Fruit fly (Drosophila melanogaster) whole organism, prepupa: ENCODE measurements around the gene CG2533.

ENCODE experiments used
- Blimp-1 ChIP-seq: fragments of 200-800 bp; sonication (Bioruptor generic); optimal IDR thresholded peaks from 3 replicates; lab custom pipeline; 2017; ENCODE audit warnings: missing biosample characterization, missing genetic modification characterization, mild to moderate bottlenecking, moderate library complexity, missing genetic modification reagents
- CG10631 ChIP-seq: fragments of 200-800 bp; sonication (Bioruptor generic); optimal IDR thresholded peaks from 2 replicates; lab custom pipeline; 2016; ENCODE audit warnings: missing biosample characterization, missing genetic modification characterization
- CG10669 ChIP-seq: fragments of 200-800 bp; sonication (Bioruptor generic); optimal IDR thresholded peaks from 3 replicates; lab custom pipeline; 2018; ENCODE audit warnings: missing biosample characterization, mild to moderate bottlenecking, missing genetic modification characterization, moderate library complexity
- CG11294 ChIP-seq: fragments of 200-800 bp; sonication (Bioruptor generic); IDR thresholded peaks from 2 replicates; pipeline ENCODE4 v1.3.6; 2022; ENCODE audit warnings: missing biosample characterization, missing genetic modification characterization
- CG11762 ChIP-seq: fragments of 200-800 bp; sonication (Bioruptor generic); optimal IDR thresholded peaks from 3 replicates; lab custom pipeline; 2016; ENCODE audit warnings: missing biosample characterization, missing genetic modification characterization; ENCODE audit not compliant: insufficient read depth
- CG11902 ChIP-seq: fragments of 200-800 bp; sonication (Bioruptor generic); optimal IDR thresholded peaks from 3 replicates; lab custom pipeline; 2016; ENCODE audit warnings: missing biosample characterization, missing genetic modification characterization
- CG1621 ChIP-seq: fragments of 200-800 bp; sonication (Bioruptor generic); optimal IDR thresholded peaks from 3 replicates; lab custom pipeline; 2018; ENCODE audit warnings: missing biosample characterization, mild to moderate bottlenecking, missing genetic modification characterization
- CG16779 ChIP-seq: fragments of 200-800 bp; sonication (Bioruptor generic); optimal IDR thresholded peaks from 3 replicates; lab custom pipeline; 2017; ENCODE audit warnings: missing biosample characterization, mild to moderate bottlenecking, missing genetic modification characterization
- CG3032 ChIP-seq: fragments of 200-800 bp; optimal IDR thresholded peaks from 2 replicates; lab custom pipeline; 2019; ENCODE audit warnings: missing biosample characterization, mild to moderate bottlenecking, missing genetic modification characterization, moderate library complexity
- CG31627 ChIP-seq: fragments of 200-800 bp; sonication (Bioruptor generic); optimal IDR thresholded peaks from 3 replicates; lab custom pipeline; 2016; ENCODE audit warnings: missing biosample characterization, missing genetic modification characterization
- CG32006 ChIP-seq: fragments of 200-800 bp; sonication (Bioruptor generic); optimal IDR thresholded peaks from 3 replicates; lab custom pipeline; 2017; ENCODE audit warnings: missing biosample characterization, mild to moderate bottlenecking, missing genetic modification characterization
- CG34406 ChIP-seq: fragments of 200-800 bp; sonication (Bioruptor generic); optimal IDR thresholded peaks from 3 replicates; lab custom pipeline; 2016; ENCODE audit warnings: missing biosample characterization, missing genetic modification characterization
- CG3919 ChIP-seq: fragments of 200-800 bp; sonication (Bioruptor generic); optimal IDR thresholded peaks from 3 replicates; lab custom pipeline; 2016; ENCODE audit warnings: missing biosample characterization, missing genetic modification characterization
- CG4318 ChIP-seq: fragments of 200-800 bp; sonication (Bioruptor generic); optimal IDR thresholded peaks from 3 replicates; lab custom pipeline; 2017; ENCODE audit warnings: missing biosample characterization, mild to moderate bottlenecking, missing genetic modification characterization
- CG6163 ChIP-seq: fragments of 200-800 bp; sonication (Bioruptor generic); IDR thresholded peaks from 3 replicates; pipeline ENCODE4 v1.3.6; 2022; ENCODE audit warnings: missing biosample characterization, missing genetic modification characterization
- CG6276 ChIP-seq: fragments of 200-800 bp; sonication (Bioruptor generic); optimal IDR thresholded peaks from 2 replicates; lab custom pipeline; 2017; ENCODE audit warnings: missing biosample characterization, mild to moderate bottlenecking, missing genetic modification characterization
- CG6792 ChIP-seq: fragments of 200-800 bp; sonication (Bioruptor generic); optimal IDR thresholded peaks from 3 replicates; lab custom pipeline; 2016; ENCODE audit warnings: missing biosample characterization, missing genetic modification characterization
- CG6808 ChIP-seq: fragments of 200-800 bp; sonication (Bioruptor generic); optimal IDR thresholded peaks from 3 replicates; lab custom pipeline; 2017; ENCODE audit warnings: missing biosample characterization, missing genetic modification characterization, mild to moderate bottlenecking, moderate library complexity, missing genetic modification reagents
- CG7368 ChIP-seq: fragments of 200-800 bp; sonication (Bioruptor generic); optimal IDR thresholded peaks from 3 replicates; lab custom pipeline; 2016; ENCODE audit warnings: missing biosample characterization, missing genetic modification characterization
- CG8119 ChIP-seq: fragments of 200-800 bp; sonication (Bioruptor generic); IDR thresholded peaks from 3 replicates; pipeline ENCODE4 v1.3.6; 2022; ENCODE audit warnings: missing biosample characterization, missing genetic modification characterization
- CG8632 ChIP-seq: fragments of 200-800 bp; sonication (Bioruptor generic); optimal IDR thresholded peaks from 3 replicates; lab custom pipeline; 2016; ENCODE audit warnings: missing biosample characterization, missing genetic modification characterization
- CG9139 ChIP-seq: fragments of 200-800 bp; sonication (Bioruptor generic); optimal IDR thresholded peaks from 3 replicates; lab custom pipeline; 2017; ENCODE audit warnings: missing biosample characterization, mild to moderate bottlenecking, missing genetic modification characterization
- Eip75B ChIP-seq: fragments of 200-800 bp; sonication (Bioruptor generic); optimal IDR thresholded peaks from 3 replicates; lab custom pipeline; 2016; ENCODE audit warnings: missing biosample characterization, missing genetic modification characterization
- Eip78C ChIP-seq: fragments of 200-800 bp; sonication (Bioruptor generic); peaks from one replicate; lab custom pipeline; 2016; ENCODE audit warnings: missing biosample characterization, missing genetic modification characterization
- Eip93F ChIP-seq: fragments of 200-800 bp; sonication (Bioruptor generic); optimal IDR thresholded peaks from 2 replicates; lab custom pipeline; 2016; ENCODE audit warnings: missing biosample characterization, mild to moderate bottlenecking, missing genetic modification characterization
- Gug ChIP-seq: fragments of 200-800 bp; sonication (Bioruptor generic); IDR thresholded peaks from 2 replicates; pipeline ENCODE4 v1.3.6; 2022; ENCODE audit warnings: missing biosample characterization, missing genetic modification characterization
- Hr38 ChIP-seq: sonication (Bioruptor generic); optimal IDR thresholded peaks from 2 replicates; lab custom pipeline; 2016; ENCODE audit warnings: missing biosample characterization, missing genetic modification characterization
- Hr39 ChIP-seq: fragments of 200-800 bp; sonication (Bioruptor generic); optimal IDR thresholded peaks from 2 replicates; lab custom pipeline; 2016; ENCODE audit warnings: missing biosample characterization, missing genetic modification characterization
- Hr4 ChIP-seq: fragments of 200-800 bp; sonication (Bioruptor generic); optimal IDR thresholded peaks from 3 replicates; lab custom pipeline; 2016; ENCODE audit warnings: missing biosample characterization, missing genetic modification characterization
- Lpt ChIP-seq: fragments of 200-800 bp; sonication (Bioruptor generic); optimal IDR thresholded peaks from 3 replicates; lab custom pipeline; 2016; ENCODE audit warnings: missing biosample characterization, missing genetic modification characterization
- Met ChIP-seq: fragments of 200-800 bp; sonication (Bioruptor generic); optimal IDR thresholded peaks from 3 replicates; lab custom pipeline; 2016; ENCODE audit warnings: missing biosample characterization, missing genetic modification characterization
- OdsH ChIP-seq: fragments of 200-800 bp; sonication (Bioruptor generic); optimal IDR thresholded peaks from 3 replicates; lab custom pipeline; 2016; ENCODE audit warnings: missing biosample characterization, missing genetic modification characterization
- Smox ChIP-seq: fragments of 200-800 bp; sonication (Bioruptor generic); optimal IDR thresholded peaks from 3 replicates; lab custom pipeline; 2016; ENCODE audit warnings: missing biosample characterization, missing genetic modification characterization
- Sox102F ChIP-seq: fragments of 200-800 bp; sonication (Bioruptor generic); optimal IDR thresholded peaks from 2 replicates; lab custom pipeline; 2016; ENCODE audit warnings: missing biosample characterization, mild to moderate bottlenecking, missing genetic modification characterization
- achi ChIP-seq: fragments of 200-800 bp; sonication (Bioruptor generic); optimal IDR thresholded peaks from 3 replicates; lab custom pipeline; 2016; ENCODE audit warnings: missing biosample characterization, missing genetic modification characterization
- acj6 ChIP-seq: fragments of 200-800 bp; sonication (Bioruptor generic); optimal IDR thresholded peaks from 3 replicates; lab custom pipeline; 2016; ENCODE audit warnings: missing biosample characterization, missing genetic modification characterization
- cyc ChIP-seq: fragments of 200-800 bp; sonication (Bioruptor generic); optimal IDR thresholded peaks from 3 replicates; lab custom pipeline; 2016; ENCODE audit warnings: missing biosample characterization, missing genetic modification characterization
- dac ChIP-seq: fragments of 200-800 bp; sonication (Bioruptor generic); optimal IDR thresholded peaks from 2 replicates; lab custom pipeline; 2017; ENCODE audit warnings: missing biosample characterization, mild to moderate bottlenecking, missing genetic modification characterization
- dsx ChIP-seq: fragments of 200-800 bp; optimal IDR thresholded peaks from 3 replicates; lab custom pipeline; 2019; ENCODE audit warnings: missing biosample characterization, mild to moderate bottlenecking, missing genetic modification characterization, moderate library complexity; ENCODE audit not compliant: poor library complexity, severe bottlenecking
- eg ChIP-seq: fragments of 200-800 bp; sonication (Bioruptor generic); IDR thresholded peaks from 3 replicates; pipeline ENCODE4 v1.3.6; 2022; ENCODE audit warnings: missing biosample characterization, missing genetic modification characterization
- esn ChIP-seq: fragments of 200-800 bp; sonication (Bioruptor generic); optimal IDR thresholded peaks from 2 replicates; lab custom pipeline; 2016; ENCODE audit warnings: missing biosample characterization, mild to moderate bottlenecking, missing genetic modification characterization, moderate library complexity
- fd59A ChIP-seq: fragments of 200-800 bp; sonication (Bioruptor generic); optimal IDR thresholded peaks from 2 replicates; lab custom pipeline; 2017; ENCODE audit warnings: missing biosample characterization, mild to moderate bottlenecking, missing genetic modification characterization, missing genetic modification reagents
- lz ChIP-seq: fragments of 200-800 bp; sonication (Bioruptor generic); optimal IDR thresholded peaks from 3 replicates; lab custom pipeline; 2016; ENCODE audit warnings: missing biosample characterization, missing genetic modification characterization
- net ChIP-seq: fragments of 200-800 bp; sonication (Bioruptor generic); optimal IDR thresholded peaks from 3 replicates; lab custom pipeline; 2016; ENCODE audit warnings: missing biosample characterization, missing genetic modification characterization
- pdm3 ChIP-seq: fragments of 200-800 bp; sonication (Bioruptor generic); optimal IDR thresholded peaks from 3 replicates; lab custom pipeline; 2016; ENCODE audit warnings: missing biosample characterization, missing genetic modification characterization
- salr ChIP-seq, 2 experiments: fragments of 200-800 bp; sonication (Bioruptor generic); optimal IDR thresholded peaks; 3 replicates each; lab custom pipeline; 2016 to 2018; ENCODE audit warnings: missing biosample characterization in 2 of 2, missing genetic modification characterization in 2 of 2, mild to moderate bottlenecking in 1 of 2
- spab ChIP-seq: fragments of 200-800 bp; sonication (Bioruptor generic); optimal IDR thresholded peaks from 2 replicates; lab custom pipeline; 2017; ENCODE audit warnings: missing biosample characterization, mild to moderate bottlenecking, missing genetic modification characterization, missing genetic modification reagents
- topi ChIP-seq: fragments of 200-800 bp; sonication (Bioruptor generic); optimal IDR thresholded peaks from 3 replicates; lab custom pipeline; 2016; ENCODE audit warnings: missing biosample characterization, missing genetic modification characterization

CG2533 gene

DNA sequence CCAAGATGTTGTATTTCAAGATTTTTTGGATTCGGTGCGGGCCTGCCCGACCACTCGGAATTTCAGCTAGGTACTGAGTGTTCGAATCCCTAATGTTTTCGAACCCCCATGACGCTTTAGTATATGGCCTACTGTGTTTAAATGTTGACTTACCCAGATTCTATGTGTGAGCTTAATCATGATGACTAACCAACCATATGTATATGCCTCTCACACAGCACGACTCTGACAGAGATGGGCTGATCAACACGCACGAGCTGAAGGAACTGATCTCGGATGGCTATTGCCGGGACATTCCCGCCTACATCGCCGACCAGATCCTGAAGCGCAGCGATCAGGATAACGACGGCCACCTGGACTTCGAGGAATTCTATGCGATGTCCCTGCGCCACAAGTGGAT, at the start of gene CG2533:
CG2533 (minus strand) TSS at position 101 of the 400 bp plus-strand sequence.
- TF ChIP-seq CG34406 (no peak), CG10669 (no peak), acj6 (GFP tag; lab: Kevin White, UChicago) (no peak), Hr4 (no peak), Gug (GFP tag; lab: Robert Waterston, UW) (no peak), Hr38 (GFP tag; lab: Kevin White, UChicago) (no peak), Smox (GFP tag; lab: Kevin White, UChicago) (no peak), CG1621 (tag; lab: Kevin White, UChicago) (no peak), spab (no peak), CG11902 (GFP tag; lab: Kevin White, UChicago) (no peak), dsx (no peak), Blimp-1 (GFP tag; lab: Kevin White, UChicago) (no peak), CG3032 (tag; lab: Kevin White, UChicago) (no peak)
- TF ChIP-seq, all 60 proteins: peak for 0

DNA sequence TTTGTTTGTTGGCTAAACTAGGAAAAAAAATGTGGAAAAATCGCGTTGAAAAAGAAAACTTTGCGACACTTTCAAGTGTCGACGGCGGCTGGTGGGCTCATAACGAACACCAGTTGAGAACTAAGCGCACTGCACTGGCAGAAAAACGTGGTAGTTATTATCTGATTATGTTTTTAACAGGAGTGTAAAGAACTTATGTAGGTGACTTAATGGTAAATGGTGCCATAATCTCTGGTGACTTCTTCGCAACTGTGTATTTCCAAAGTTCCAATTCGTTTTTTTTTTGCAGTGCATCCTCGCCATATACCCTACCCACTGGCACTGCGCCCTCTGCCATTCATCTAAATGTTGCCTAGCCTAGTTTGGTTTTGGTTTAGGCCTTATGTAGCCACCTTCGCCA, 49.0 kb upstream of the CG2533 start:
- TF ChIP-seq Eip75B (GFP tag; lab: Kevin White, UChicago) (peak; percentile 5), CG6792 (GFP tag; lab: Kevin White, UChicago) (no peak), CG9139 (GFP tag; lab: Kevin White, UChicago) (no peak), Eip78C (GFP tag; lab: Kevin White, UChicago) (peak; percentile 77), CG7368 (GFP tag; lab: Kevin White, UChicago) (no peak), CG10669 (peak; percentile 9), Sox102F (no peak), salr (GFP tag; optimal IDR thresholded peaks at IDR 0.05; lab: Kevin White, UChicago) (peak in 1 of 2 experiments; percentile 8), Hr4 (peak; percentile 78), Met (GFP tag; lab: Kevin White, UChicago) (peak; percentile 50), Lpt (GFP tag; lab: Kevin White, UChicago) (peak; percentile 62), net (GFP tag; lab: Kevin White, UChicago) (peak; percentile 39), CG11762 (peak; percentile 19), CG3919 (GFP tag; lab: Kevin White, UChicago) (peak; percentile 39), CG6163 (peak; percentile 57; the same call in 1 of the 3 replicates), lz (GFP tag; lab: Kevin White, UChicago) (no peak), Hr39 (no peak), spab (no peak), topi (GFP tag; lab: Kevin White, UChicago) (no peak), dsx (no peak), dac (GFP tag; lab: Kevin White, UChicago) (peak; percentile 69), CG1621 (tag; lab: Kevin White, UChicago) (no peak), Gug (GFP tag; lab: Robert Waterston, UW) (peak; percentile 70), pdm3 (GFP tag; lab: Kevin White, UChicago) (peak; percentile 37), Hr38 (GFP tag; lab: Kevin White, UChicago) (no peak), esn (GFP tag; lab: Kevin White, UChicago) (no peak), CG10631 (GFP tag; lab: Kevin White, UChicago) (peak; percentile 39), acj6 (GFP tag; lab: Kevin White, UChicago) (peak; percentile 35), OdsH (GFP tag; lab: Kevin White, UChicago) (peak; percentile 45), CG3032 (tag; lab: Kevin White, UChicago) (no peak), CG16779 (tag; lab: Kevin White, UChicago) (no peak), CG6276 (GFP tag; lab: Kevin White, UChicago) (peak; percentile 69), CG8119 (GFP tag; lab: Robert Waterston, UW) (peak; percentile 85), eg (GFP tag; lab: Robert Waterston, UW) (peak; percentile 76), CG4318 (peak; percentile 70), CG11902 (GFP tag; lab: Kevin White, UChicago) (no peak), cyc (GFP tag; lab: Kevin White, UChicago) (no peak), CG8632 (GFP tag; lab: Kevin White, UChicago) (no peak), CG31627 (no peak), Eip93F (GFP tag; lab: Kevin White, UChicago) (no peak), achi (peak; percentile 48), Smox (GFP tag; lab: Kevin White, UChicago) (no peak), CG6808 (GFP tag; lab: Kevin White, UChicago) (no peak), CG11294 (GFP tag; lab: Robert Waterston, UW) (peak; percentile 33; the same call in 1 of the 2 replicates), CG32006 (peak; percentile 81), fd59A (GFP tag; lab: Kevin White, UChicago) (peak; percentile 11)
